Fruit fly (Drosophila melanogaster) whole organism, embryonic: ENCODE results near the gene Neurochondrin.

Experiments
- Atf6 ChIP-seq: fragments of 200-800 bp; sonication (Bioruptor generic); IDR thresholded peaks from 2 replicates; pipeline ENCODE4 v1.3.6; 2022; ENCODE audit warnings: missing biosample characterization, missing genetic modification characterization
- Blimp-1 ChIP-seq: fragments of 200-800 bp; sonication (Bioruptor generic); optimal IDR thresholded peaks from 3 replicates; lab custom pipeline; 2018; ENCODE audit warnings: missing biosample characterization, missing genetic modification characterization, mild to moderate bottlenecking, moderate library complexity, missing genetic modification reagents
- CG10267 ChIP-seq: fragments of 200-800 bp; sonication (Bioruptor generic); optimal IDR thresholded peaks from 2 replicates; lab custom pipeline; 2018; ENCODE audit warnings: missing biosample characterization, mild to moderate bottlenecking, missing genetic modification characterization, moderate library complexity
- CG11723 ChIP-seq: fragments of 200-800 bp; sonication (Bioruptor generic); optimal IDR thresholded peaks from 2 replicates; lab custom pipeline; 2017; ENCODE audit warnings: missing biosample characterization, mild to moderate bottlenecking, missing genetic modification characterization
- CG13775 ChIP-seq: fragments of 200-800 bp; sonication (Bioruptor generic); optimal IDR thresholded peaks from 3 replicates; lab custom pipeline; 2017; ENCODE audit warnings: missing biosample characterization, mild to moderate bottlenecking, missing genetic modification characterization
- CG14860 ChIP-seq: fragments of 200-800 bp; sonication (Bioruptor generic); IDR thresholded peaks from 3 replicates; pipeline ENCODE4 v1.3.6; 2022; ENCODE audit warnings: missing biosample characterization, missing genetic modification characterization; ENCODE audit not compliant: partially characterized antibody
- CG1529 ChIP-seq: fragments of 200-800 bp; sonication (Bioruptor generic); optimal IDR thresholded peaks from 3 replicates; lab custom pipeline; 2018; ENCODE audit warnings: missing biosample characterization, missing genetic modification characterization
- CG17385 ChIP-seq: fragments of 200-800 bp; sonication (Bioruptor generic); optimal IDR thresholded peaks from 3 replicates; lab custom pipeline; 2018; ENCODE audit warnings: missing biosample characterization, mild to moderate bottlenecking, missing genetic modification characterization
- CG3407 ChIP-seq: fragments of 200-800 bp; sonication (Bioruptor generic); optimal IDR thresholded peaks from 2 replicates; lab custom pipeline; 2018; ENCODE audit warnings: missing biosample characterization, mild to moderate bottlenecking, missing genetic modification characterization
- CG34376 ChIP-seq: fragments of 200-800 bp; sonication (Bioruptor generic); optimal IDR thresholded peaks from 2 replicates; lab custom pipeline; 2018; ENCODE audit warnings: missing biosample characterization, mild to moderate bottlenecking, missing genetic modification characterization
- CG34422 ChIP-seq: fragments of 200-800 bp; sonication (Bioruptor generic); IDR thresholded peaks from 3 replicates; pipeline ENCODE4 v1.3.6; 2022; ENCODE audit warnings: missing biosample characterization, missing genetic modification characterization
- CG3838 ChIP-seq: fragments of 200-800 bp; sonication (Bioruptor generic); optimal IDR thresholded peaks from 3 replicates; lab custom pipeline; 2016; ENCODE audit warnings: missing biosample characterization, missing genetic modification characterization
- CG4730 ChIP-seq: fragments of 200-800 bp; sonication (Bioruptor generic); IDR thresholded peaks from 2 replicates; pipeline ENCODE4 v1.3.6; 2022; ENCODE audit warnings: missing biosample characterization, missing genetic modification characterization
- CG6683 ChIP-seq: fragments of 200-800 bp; sonication (Bioruptor generic); optimal IDR thresholded peaks from 2 replicates; lab custom pipeline; 2017; ENCODE audit warnings: missing biosample characterization, mild to moderate bottlenecking, missing genetic modification characterization, missing genetic modification reagents
- CG8281 ChIP-seq: fragments of 200-800 bp; sonication (Bioruptor generic); optimal IDR thresholded peaks from 2 replicates; lab custom pipeline; 2018; ENCODE audit warnings: missing biosample characterization, mild to moderate bottlenecking, missing genetic modification characterization, moderate library complexity
- CG8388 ChIP-seq: fragments of 200-800 bp; sonication (Bioruptor generic); optimal IDR thresholded peaks from 2 replicates; lab custom pipeline; 2019; ENCODE audit warnings: missing biosample characterization, mild to moderate bottlenecking, missing genetic modification characterization, moderate library complexity
- CG8924 ChIP-seq: fragments of 200-800 bp; optimal IDR thresholded peaks from 3 replicates; lab custom pipeline; 2019; ENCODE audit warnings: missing biosample characterization, mild to moderate bottlenecking, missing genetic modification characterization, moderate library complexity
- CTCF ChIP-seq: fragments of 200-800 bp; sonication (Bioruptor generic); optimal IDR thresholded peaks from 2 replicates; lab custom pipeline; 2017; ENCODE audit warnings: missing biosample characterization, mild to moderate bottlenecking, missing genetic modification characterization, moderate library complexity
- CkIIα-i1 ChIP-seq: fragments of 200-800 bp; sonication (Bioruptor generic); IDR thresholded peaks from 2 replicates; pipeline ENCODE4 v1.3.6; 2022; ENCODE audit warnings: missing biosample characterization, missing genetic modification characterization
- E2f2 ChIP-seq: fragments of 200-800 bp; sonication (Bioruptor generic); IDR thresholded peaks from 2 replicates; pipeline ENCODE4 v1.3.6; 2022; ENCODE audit warnings: missing biosample characterization, missing genetic modification characterization
- Hand ChIP-seq: fragments of 200-800 bp; sonication (Bioruptor generic); optimal IDR thresholded peaks from 2 replicates; lab custom pipeline; 2017; ENCODE audit warnings: mild to moderate bottlenecking, missing biosample characterization, missing genetic modification reagents, missing genetic modification characterization
- Hey ChIP-seq: fragments of 200-800 bp; sonication (Bioruptor generic); optimal IDR thresholded peaks from 3 replicates; lab custom pipeline; 2018; ENCODE audit warnings: missing biosample characterization, mild to moderate bottlenecking, missing genetic modification characterization
- Hmr ChIP-seq: fragments of 200-800 bp; sonication (Bioruptor generic); optimal IDR thresholded peaks from 3 replicates; lab custom pipeline; 2017; ENCODE audit warnings: mild to moderate bottlenecking, missing biosample characterization, missing genetic modification reagents, missing genetic modification characterization
- Hsf ChIP-seq: fragments of 200-800 bp; sonication (Bioruptor generic); optimal IDR thresholded peaks from 3 replicates; lab custom pipeline; 2016; ENCODE audit warnings: missing biosample characterization, missing genetic modification characterization
- Lim3 ChIP-seq: fragments of 200-800 bp; sonication (Bioruptor generic); IDR thresholded peaks from 2 replicates; pipeline ENCODE4 v1.3.6; 2022; ENCODE audit warnings: missing biosample characterization, missing genetic modification characterization
- MTF-1 ChIP-seq: fragments of 200-800 bp; sonication (Bioruptor generic); optimal IDR thresholded peaks from 2 replicates; lab custom pipeline; 2018; ENCODE audit warnings: missing biosample characterization, mild to moderate bottlenecking, missing genetic modification characterization, borderline replicate concordance
- Med ChIP-seq: fragments of 200-800 bp; sonication (Bioruptor generic); peaks from one replicate; lab custom pipeline; 2016; ENCODE audit warnings: missing biosample characterization, missing genetic modification characterization, mild to moderate bottlenecking, inconsistent platforms, moderate library complexity
- Nf-YB ChIP-seq: fragments of 200-800 bp; sonication (Bioruptor generic); optimal IDR thresholded peaks from 3 replicates; lab custom pipeline; 2019; ENCODE audit warnings: missing biosample characterization, mild to moderate bottlenecking, missing genetic modification characterization, moderate library complexity
- Poxn ChIP-seq: fragments of 200-800 bp; sonication (Bioruptor generic); IDR thresholded peaks from 2 replicates; pipeline ENCODE4 v1.3.6; 2022; ENCODE audit warnings: missing biosample characterization, missing genetic modification characterization
- Stat92E ChIP-seq, 3 experiments: fragments of >200 bp in 2 of 3; fragments of 200-800 bp in 1 of 3; sonication (Bioruptor generic) in 1 of 3; optimal IDR thresholded peaks; 2 replicates each; lab custom pipeline; 2017 to 2019; ENCODE audit warnings: missing biosample characterization in 3 of 3, missing genetic modification characterization in 3 of 3, mild to moderate bottlenecking in 1 of 3, moderate library complexity in 1 of 3
- Vsx1 ChIP-seq: fragments of 200-800 bp; sonication (Bioruptor generic); optimal IDR thresholded peaks from 2 replicates; lab custom pipeline; 2017; ENCODE audit warnings: missing biosample characterization, mild to moderate bottlenecking, missing genetic modification characterization, missing genetic modification reagents
- bigmax ChIP-seq: fragments of 200-800 bp; sonication (Bioruptor generic); optimal IDR thresholded peaks from 2 replicates; lab custom pipeline; 2018; ENCODE audit warnings: missing biosample characterization, mild to moderate bottlenecking, missing genetic modification characterization
- br ChIP-seq: fragments of >200 bp; optimal IDR thresholded peaks from 2 replicates; lab custom pipeline; 2017
- croc ChIP-seq: fragments of 200-800 bp; sonication (Bioruptor generic); conservative IDR thresholded peaks from 3 replicates; pipeline ENCODE4 v1.3.6; 2022; ENCODE audit warnings: missing biosample characterization, missing genetic modification characterization
- disco-r ChIP-seq: fragments of 200-800 bp; sonication (Bioruptor generic); optimal IDR thresholded peaks from 2 replicates; lab custom pipeline; 2016; ENCODE audit warnings: missing biosample characterization, missing genetic modification characterization
- fd102C ChIP-seq: fragments of 200-800 bp; sonication (Bioruptor generic); optimal IDR thresholded peaks from 2 replicates; lab custom pipeline; 2018; ENCODE audit warnings: missing biosample characterization, mild to moderate bottlenecking, missing genetic modification characterization, moderate library complexity
- grau ChIP-seq: fragments of 200-800 bp; optimal IDR thresholded peaks from 3 replicates; lab custom pipeline; 2019; ENCODE audit warnings: missing biosample characterization, mild to moderate bottlenecking, missing genetic modification characterization, moderate library complexity
- gsb-n ChIP-seq: fragments of 200-800 bp; sonication (Bioruptor generic); optimal IDR thresholded peaks from 3 replicates; lab custom pipeline; 2018; ENCODE audit warnings: missing biosample characterization, mild to moderate bottlenecking, missing genetic modification characterization
- her ChIP-seq: fragments of 200-800 bp; sonication (Bioruptor generic); optimal IDR thresholded peaks from 2 replicates; lab custom pipeline; 2016; ENCODE audit warnings: missing biosample characterization, missing genetic modification characterization
- kni ChIP-seq: fragments of 200-800 bp; sonication (Bioruptor generic); optimal IDR thresholded peaks from 3 replicates; lab custom pipeline; 2017; ENCODE audit warnings: mild to moderate bottlenecking, missing biosample characterization, missing genetic modification reagents, missing genetic modification characterization
- lilli ChIP-seq: fragments of 200-800 bp; sonication (Bioruptor generic); optimal IDR thresholded peaks from 3 replicates; lab custom pipeline; 2016; ENCODE audit warnings: missing biosample characterization, missing genetic modification characterization
- mirr ChIP-seq: fragments of 200-800 bp; sonication (Bioruptor generic); optimal IDR thresholded peaks from 3 replicates; lab custom pipeline; 2018; ENCODE audit warnings: missing biosample characterization, mild to moderate bottlenecking, missing genetic modification characterization
- salm ChIP-seq: fragments of 200-800 bp; sonication (Bioruptor generic); optimal IDR thresholded peaks from 2 replicates; lab custom pipeline; 2018; ENCODE audit warnings: missing biosample characterization, mild to moderate bottlenecking, missing genetic modification characterization
- scrt ChIP-seq: fragments of 200-800 bp; sonication (Bioruptor generic); optimal IDR thresholded peaks from 2 replicates; lab custom pipeline; 2018; ENCODE audit warnings: missing biosample characterization, mild to moderate bottlenecking, missing genetic modification characterization, moderate library complexity
- sens ChIP-seq: fragments of 200-800 bp; sonication (Bioruptor generic); peaks from one replicate; lab custom pipeline; 2016; ENCODE audit warnings: missing biosample characterization, missing genetic modification characterization
- ssp ChIP-seq: fragments of 200-800 bp; sonication (Bioruptor generic); IDR thresholded peaks from 2 replicates; pipeline ENCODE4 v1.3.6; 2022; ENCODE audit warnings: missing biosample characterization, missing genetic modification characterization
- twi ChIP-seq: fragments of 200-800 bp; optimal IDR thresholded peaks from 2 replicates; lab custom pipeline; 2019; ENCODE audit warnings: missing biosample characterization, mild to moderate bottlenecking, missing genetic modification characterization, moderate library complexity
- tx ChIP-seq: fragments of 200-800 bp; sonication (Bioruptor generic); optimal IDR thresholded peaks from 2 replicates; lab custom pipeline; 2016; ENCODE audit warnings: missing biosample characterization, missing genetic modification characterization
- unpg ChIP-seq: fragments of 200-800 bp; sonication (Bioruptor generic); optimal IDR thresholded peaks from 3 replicates; lab custom pipeline; 2018; ENCODE audit warnings: missing biosample characterization, mild to moderate bottlenecking, missing genetic modification characterization, moderate library complexity
- zfh2 ChIP-seq: fragments of 200-800 bp; sonication (Bioruptor generic); optimal IDR thresholded peaks from 2 replicates; lab custom pipeline; 2016; ENCODE audit warnings: missing biosample characterization, missing genetic modification characterization

Gene Neurochondrin

dm6 chr3R:6467646-6468350 lies 439 bp upstream of the Neurochondrin start (continued):
- TF ChIP-seq sens (GFP tag; lab: Kevin White, UChicago) = peak; percentile 87
- TF ChIP-seq CkIIα-i1 = no peak
- peak; percentile 49 for TF ChIP-seq salm (tag; lab: Kevin White, UChicago)
- TF ChIP-seq CG34376 (GFP tag; lab: Kevin White, UChicago) = no peak
- TF ChIP-seq CG17385 (GFP tag; lab: Kevin White, UChicago) = peak; percentile 51
- peak; percentile 41; the same call in 1 of the 2 replicates for TF ChIP-seq E2f2
- TF ChIP-seq tx (GFP tag; lab: Kevin White, UChicago) = peak; percentile 41
- TF ChIP-seq Hsf (GFP tag; lab: Kevin White, UChicago) = peak; percentile 52
- TF ChIP-seq Hey (tag; lab: Kevin White, UChicago) = no peak
- TF ChIP-seq fd102C (GFP tag; lab: Kevin White, UChicago) = no peak
- TF ChIP-seq gsb-n (tag; lab: Kevin White, UChicago) = peak; percentile 49
- TF ChIP-seq CG10267 (tag; lab: Kevin White, UChicago) = peak; percentile 21
- TF ChIP-seq Stat92E (GFP tag; optimal IDR thresholded peaks at IDR 0.05; lab: Kevin White, UChicago) = peak in 1 of 3 experiments; percentile 7
- TF ChIP-seq Blimp-1 (GFP tag; lab: Kevin White, UChicago) = peak; percentile 10
- TF ChIP-seq br = no peak
- TF ChIP-seq CTCF (GFP tag; lab: Kevin White, UChicago) = no peak
- TF ChIP-seq CG6683 (GFP tag; lab: Kevin White, UChicago) = no peak
- peak; percentile 82 for TF ChIP-seq grau (tag; lab: Kevin White, UChicago)
- no peak for TF ChIP-seq ssp (GFP tag; lab: Robert Waterston, UW)
- no peak for TF ChIP-seq mirr (GFP tag; lab: Kevin White, UChicago)
- peak; percentile 10 for TF ChIP-seq disco-r (GFP tag; lab: Kevin White, UChicago)
- TF ChIP-seq MTF-1 = no peak
- TF ChIP-seq scrt (GFP tag; lab: Kevin White, UChicago) = peak; percentile 15
- no peak for TF ChIP-seq bigmax (GFP tag; lab: Kevin White, UChicago)
- peak; percentile 51 for TF ChIP-seq Nf-YB
- peak; percentile 15; the same call in 1 of the 3 replicates for TF ChIP-seq croc (GFP tag; lab: Robert Waterston, UW)
- TF ChIP-seq CG3407 (GFP tag; lab: Kevin White, UChicago) = peak; percentile 35
- TF ChIP-seq twi (tag; lab: Kevin White, UChicago) = peak; percentile 52
- no peak for TF ChIP-seq CG34422
- no peak for TF ChIP-seq zfh2 (GFP tag; lab: Kevin White, UChicago)
- no peak for TF ChIP-seq CG3838 (GFP tag; lab: Kevin White, UChicago)
- TF ChIP-seq Hmr (GFP tag; lab: Kevin White, UChicago) = peak; percentile 34
- no peak for TF ChIP-seq CG14860 (GFP tag; lab: Robert Waterston, UW)
- peak; percentile 87 for TF ChIP-seq Med (GFP tag; lab: Kevin White, UChicago)
- TF ChIP-seq CG4730 (GFP tag; lab: Robert Waterston, UW) = no peak
- peak; percentile 73 for TF ChIP-seq unpg (GFP tag; lab: Kevin White, UChicago)
- TF ChIP-seq CG13775 (GFP tag; lab: Kevin White, UChicago) = peak; percentile 31
- no peak for TF ChIP-seq her (GFP tag; lab: Kevin White, UChicago)
- TF ChIP-seq lilli = peak; percentile 41
- no peak for TF ChIP-seq kni (GFP tag; lab: Kevin White, UChicago)
- TF ChIP-seq Lim3 (GFP tag; lab: Robert Waterston, UW) = no peak
- TF ChIP-seq Hand (GFP tag; lab: Kevin White, UChicago) = peak; percentile 50
- no peak for TF ChIP-seq Vsx1 (GFP tag; lab: Kevin White, UChicago)
- peak; percentile 42; the same call in 1 of the 2 replicates for TF ChIP-seq Atf6
- no peak for TF ChIP-seq Poxn (GFP tag; lab: Robert Waterston, UW)
- TF ChIP-seq CG11723 (GFP tag; lab: Kevin White, UChicago) = peak; percentile 21
- TF ChIP-seq CG1529 (GFP tag; lab: Kevin White, UChicago) = peak; percentile 66
- peak; percentile 62 for TF ChIP-seq CG8924 (tag; lab: Kevin White, UChicago)
- peak; percentile 69 for TF ChIP-seq CG8388 (GFP tag; lab: Kevin White, UChicago)
- TF ChIP-seq CG8281 (tag; lab: Kevin White, UChicago) = peak; percentile 35
